Fruit fly (Drosophila melanogaster) whole organism, embryonic: Measurements from ENCODE around the gene mRpL14.
A peak's percentile ranks its signal among the peaks of the same experiment; 100 is the strongest.

Source experiments
- CG10366 ChIP-seq: fragments of 200-800 bp; sonication (Bioruptor generic); IDR thresholded peaks from 2 replicates; pipeline ENCODE4 v1.3.6; 2022; ENCODE audit warnings: missing biosample characterization, missing genetic modification characterization
- CG10565 ChIP-seq: fragments of 200-800 bp; sonication (Bioruptor generic); optimal IDR thresholded peaks from 3 replicates; lab custom pipeline; 2016; ENCODE audit warnings: missing biosample characterization, mild to moderate bottlenecking, missing genetic modification characterization
- CG11093 ChIP-seq: fragments of 200-800 bp; sonication (Bioruptor generic); IDR thresholded peaks from 3 replicates; pipeline ENCODE4 v1.3.6; 2022; ENCODE audit warnings: missing biosample characterization, missing genetic modification characterization
- CG11504 ChIP-seq: fragments of 200-800 bp; sonication (Bioruptor generic); optimal IDR thresholded peaks from 3 replicates; lab custom pipeline; 2019; ENCODE audit warnings: missing biosample characterization, mild to moderate bottlenecking, missing genetic modification characterization, moderate library complexity
- CG12744 ChIP-seq: fragments of 200-800 bp; sonication (Bioruptor generic); optimal IDR thresholded peaks from 2 replicates; lab custom pipeline; 2016; ENCODE audit warnings: missing biosample characterization, missing genetic modification characterization
- CG14710 ChIP-seq: fragments of 200-800 bp; sonication (Bioruptor generic); optimal IDR thresholded peaks from 3 replicates; lab custom pipeline; 2019; ENCODE audit warnings: missing biosample characterization, mild to moderate bottlenecking, missing genetic modification characterization, moderate library complexity
- CG1529 ChIP-seq: fragments of 200-800 bp; sonication (Bioruptor generic); optimal IDR thresholded peaks from 3 replicates; lab custom pipeline; 2018; ENCODE audit warnings: missing biosample characterization, missing genetic modification characterization
- CG15479 ChIP-seq: fragments of 200-800 bp; sonication (Bioruptor generic); optimal IDR thresholded peaks from 3 replicates; lab custom pipeline; 2019; ENCODE audit warnings: missing biosample characterization, mild to moderate bottlenecking, missing genetic modification characterization, moderate library complexity
- CG16779 ChIP-seq: fragments of 200-800 bp; sonication (Bioruptor generic); IDR thresholded peaks from 2 replicates; pipeline ENCODE4 v1.3.6; 2022; ENCODE audit warnings: missing biosample characterization, missing genetic modification characterization
- CG17186 ChIP-seq: fragments of 200-800 bp; sonication (Bioruptor generic); optimal IDR thresholded peaks from 3 replicates; lab custom pipeline; 2017; ENCODE audit warnings: missing biosample characterization, missing genetic modification reagents, missing genetic modification characterization
- CG18262 ChIP-seq: fragments of 200-800 bp; optimal IDR thresholded peaks from 3 replicates; lab custom pipeline; 2019; ENCODE audit warnings: missing biosample characterization, mild to moderate bottlenecking, missing genetic modification characterization, moderate library complexity
- CG18476 ChIP-seq: fragments of 200-800 bp; sonication (Bioruptor generic); optimal IDR thresholded peaks from 2 replicates; lab custom pipeline; 2016; ENCODE audit warnings: missing biosample characterization, mild to moderate bottlenecking, missing genetic modification characterization
- CG2889 ChIP-seq: fragments of 200-800 bp; sonication (Bioruptor generic); IDR thresholded peaks from 3 replicates; pipeline ENCODE4 v1.3.6; 2022; ENCODE audit warnings: missing biosample characterization, missing genetic modification characterization
- CG3163 ChIP-seq: fragments of 200-800 bp; sonication (Bioruptor generic); optimal IDR thresholded peaks from 3 replicates; lab custom pipeline; 2016; ENCODE audit warnings: missing biosample characterization, missing genetic modification characterization
- CG4424 ChIP-seq: fragments of 200-800 bp; sonication (Bioruptor generic); optimal IDR thresholded peaks from 3 replicates; lab custom pipeline; 2016; ENCODE audit warnings: missing biosample characterization, missing genetic modification characterization
- CG6854 ChIP-seq: fragments of 200-800 bp; sonication (Bioruptor generic); optimal IDR thresholded peaks from 3 replicates; lab custom pipeline; 2017; ENCODE audit warnings: missing biosample characterization, mild to moderate bottlenecking, missing genetic modification characterization
- CG7928 ChIP-seq: fragments of 200-800 bp; sonication (Bioruptor generic); optimal IDR thresholded peaks from 2 replicates; lab custom pipeline; 2017; ENCODE audit warnings: missing biosample characterization, mild to moderate bottlenecking, missing genetic modification characterization
- CG7987 ChIP-seq: fragments of 200-800 bp; sonication (Bioruptor generic); optimal IDR thresholded peaks from 2 replicates; lab custom pipeline; 2018; ENCODE audit warnings: missing biosample characterization, mild to moderate bottlenecking, missing genetic modification characterization, moderate library complexity
- CG9727 ChIP-seq: fragments of 200-800 bp; sonication (Bioruptor generic); optimal IDR thresholded peaks from 3 replicates; lab custom pipeline; 2017; ENCODE audit warnings: missing biosample characterization, mild to moderate bottlenecking, missing genetic modification characterization
- Ets65A ChIP-seq: fragments of 200-800 bp; sonication (Bioruptor generic); peaks from one replicate; lab custom pipeline; 2016; ENCODE audit warnings: missing biosample characterization, missing genetic modification characterization
- Fer3 ChIP-seq: fragments of 200-800 bp; sonication (Bioruptor generic); optimal IDR thresholded peaks from 2 replicates; lab custom pipeline; 2018; ENCODE audit warnings: missing biosample characterization, mild to moderate bottlenecking, missing genetic modification characterization, moderate library complexity
- MBD-R2 ChIP-seq: fragments of 200-800 bp; sonication (Bioruptor generic); IDR thresholded peaks from 2 replicates; pipeline ENCODE4 v1.3.6; 2022; ENCODE audit warnings: missing biosample characterization, missing genetic modification characterization
- NC2α ChIP-seq: fragments of 200-800 bp; sonication (Bioruptor generic); optimal IDR thresholded peaks from 2 replicates; lab custom pipeline; 2016; ENCODE audit warnings: missing biosample characterization, missing genetic modification characterization
- NC2β ChIP-seq: fragments of 200-800 bp; sonication (Bioruptor generic); optimal IDR thresholded peaks from 2 replicates; lab custom pipeline; 2016; ENCODE audit warnings: missing biosample characterization, missing genetic modification characterization
- Oli ChIP-seq: fragments of 200-800 bp; sonication (Bioruptor generic); optimal IDR thresholded peaks from 2 replicates; lab custom pipeline; 2018; ENCODE audit warnings: missing biosample characterization, mild to moderate bottlenecking, missing genetic modification characterization, moderate library complexity
- Opbp ChIP-seq: fragments of 200-800 bp; sonication (Bioruptor generic); IDR thresholded peaks from 3 replicates; pipeline ENCODE4 v1.3.6; 2022; ENCODE audit warnings: missing biosample characterization, missing genetic modification characterization; ENCODE audit not compliant: partially characterized antibody
- Rfx ChIP-seq: fragments of 200-800 bp; sonication (Bioruptor generic); IDR thresholded peaks from 2 replicates; pipeline ENCODE4 v1.3.6; 2022; ENCODE audit warnings: missing biosample characterization, missing genetic modification characterization
- YL-1 ChIP-seq: fragments of 200-800 bp; sonication (Bioruptor generic); optimal IDR thresholded peaks from 3 replicates; lab custom pipeline; 2017; ENCODE audit warnings: missing biosample characterization, mild to moderate bottlenecking, missing genetic modification characterization
- abd-A ChIP-seq: fragments of 200-800 bp; sonication (Bioruptor generic); optimal IDR thresholded peaks from 3 replicates; lab custom pipeline; 2019; ENCODE audit warnings: missing biosample characterization, mild to moderate bottlenecking, missing genetic modification characterization, moderate library complexity
- az2 ChIP-seq: fragments of 200-800 bp; sonication (Bioruptor generic); optimal IDR thresholded peaks from 3 replicates; lab custom pipeline; 2016; ENCODE audit warnings: missing biosample characterization, missing genetic modification characterization
- caup ChIP-seq: fragments of 200-800 bp; sonication (Bioruptor generic); optimal IDR thresholded peaks from 3 replicates; lab custom pipeline; 2017; ENCODE audit warnings: missing biosample characterization, mild to moderate bottlenecking, missing genetic modification characterization, moderate library complexity; ENCODE audit not compliant: severe bottlenecking
- dysf ChIP-seq: fragments of 200-800 bp; sonication (Bioruptor generic); IDR thresholded peaks from 3 replicates; pipeline ENCODE4 v1.3.6; 2022; ENCODE audit warnings: missing biosample characterization, missing genetic modification characterization
- en ChIP-seq: fragments of 200-800 bp; sonication (Bioruptor generic); optimal IDR thresholded peaks from 2 replicates; lab custom pipeline; 2016; ENCODE audit warnings: missing biosample characterization, missing genetic modification characterization
- gcm ChIP-seq: fragments of 200-800 bp; sonication (Bioruptor generic); optimal IDR thresholded peaks from 2 replicates; lab custom pipeline; 2019; ENCODE audit warnings: missing biosample characterization, mild to moderate bottlenecking, missing genetic modification characterization, moderate library complexity
- gem ChIP-seq: fragments of 200-800 bp; sonication (Bioruptor generic); optimal IDR thresholded peaks from 2 replicates; lab custom pipeline; 2019; ENCODE audit warnings: missing biosample characterization, mild to moderate bottlenecking, missing genetic modification characterization, moderate library complexity
- jigr1 ChIP-seq: fragments of 200-800 bp; sonication (Bioruptor generic); IDR thresholded peaks from 3 replicates; pipeline ENCODE4 v1.3.6; 2022; ENCODE audit warnings: missing biosample characterization, missing genetic modification characterization
- jing ChIP-seq: fragments of 200-800 bp; sonication (Bioruptor generic); optimal IDR thresholded peaks from 2 replicates; lab custom pipeline; 2018; ENCODE audit warnings: missing biosample characterization, mild to moderate bottlenecking, missing genetic modification characterization
- kah ChIP-seq: fragments of 200-800 bp; sonication (Bioruptor generic); optimal IDR thresholded peaks from 2 replicates; lab custom pipeline; 2018; ENCODE audit warnings: missing biosample characterization, mild to moderate bottlenecking, missing genetic modification characterization
- ken ChIP-seq: fragments of 200-800 bp; sonication (Bioruptor generic); IDR thresholded peaks from 3 replicates; pipeline ENCODE4 v1.3.6; 2022; ENCODE audit warnings: missing biosample characterization, missing genetic modification characterization
- kni ChIP-seq: fragments of 200-800 bp; sonication (Bioruptor generic); optimal IDR thresholded peaks from 3 replicates; lab custom pipeline; 2017; ENCODE audit warnings: mild to moderate bottlenecking, missing biosample characterization, missing genetic modification reagents, missing genetic modification characterization
- knrl ChIP-seq: fragments of 200-800 bp; sonication (Bioruptor generic); IDR thresholded peaks from 3 replicates; pipeline ENCODE4 v1.3.6; 2022; ENCODE audit warnings: missing biosample characterization, missing genetic modification characterization; ENCODE audit not compliant: partially characterized antibody
- mld ChIP-seq: fragments of 200-800 bp; sonication (Bioruptor generic); IDR thresholded peaks from 3 replicates; pipeline ENCODE4 v1.3.6; 2022; ENCODE audit warnings: missing biosample characterization, missing genetic modification characterization; ENCODE audit not compliant: partially characterized antibody
- nau ChIP-seq: fragments of 200-800 bp; sonication (Bioruptor generic); optimal IDR thresholded peaks from 3 replicates; lab custom pipeline; 2017; ENCODE audit warnings: missing biosample characterization, mild to moderate bottlenecking, missing genetic modification characterization, missing genetic modification reagents
- nom ChIP-seq: fragments of 200-800 bp; sonication (Bioruptor generic); optimal IDR thresholded peaks from 2 replicates; lab custom pipeline; 2017; ENCODE audit warnings: missing biosample characterization, missing genetic modification characterization, mild to moderate bottlenecking, moderate library complexity, missing genetic modification reagents
- pho ChIP-seq: fragments of 200-800 bp; sonication (Bioruptor generic); optimal IDR thresholded peaks from 2 replicates; lab custom pipeline; 2016; ENCODE audit warnings: missing biosample characterization, missing genetic modification characterization
- sens ChIP-seq: fragments of 200-800 bp; sonication (Bioruptor generic); peaks from one replicate; lab custom pipeline; 2016; ENCODE audit warnings: missing biosample characterization, missing genetic modification characterization
- sima ChIP-seq: fragments of 200-800 bp; sonication (Bioruptor generic); optimal IDR thresholded peaks from 2 replicates; lab custom pipeline; 2016; ENCODE audit warnings: missing biosample characterization, missing genetic modification characterization
- so ChIP-seq: fragments of 200-800 bp; sonication (Bioruptor generic); IDR thresholded peaks from 3 replicates; pipeline ENCODE4 v1.3.6; 2022; ENCODE audit warnings: missing biosample characterization, missing genetic modification characterization
- twi ChIP-seq: fragments of 200-800 bp; optimal IDR thresholded peaks from 2 replicates; lab custom pipeline; 2019; ENCODE audit warnings: missing biosample characterization, mild to moderate bottlenecking, missing genetic modification characterization, moderate library complexity
- wdn ChIP-seq: fragments of 200-800 bp; sonication (Bioruptor generic); IDR thresholded peaks from 2 replicates; pipeline ENCODE4 v1.3.6; 2022; ENCODE audit warnings: missing biosample characterization, missing genetic modification characterization
- z ChIP-seq: fragments of 200-800 bp; sonication (Bioruptor generic); IDR thresholded peaks from 3 replicates; pipeline ENCODE4 v1.3.6; 2022; ENCODE audit warnings: missing biosample characterization, missing genetic modification characterization

Gene mRpL14

dm6 chrX:2323661-2324293 is 20.7 kb downstream of the mRpL14 start (continued):
- TF ChIP-seq jigr1 (GFP tag; lab: Robert Waterston, UW): no peak
- TF ChIP-seq CG11504 (tag; lab: Kevin White, UChicago): no peak
- no peak for TF ChIP-seq az2 (GFP tag; lab: Kevin White, UChicago)
- TF ChIP-seq en: no peak
- no peak for TF ChIP-seq z (GFP tag; lab: Robert Waterston, UW)
- TF ChIP-seq jing: no peak
- no peak for TF ChIP-seq knrl (GFP tag; lab: Robert Waterston, UW)
- no peak for TF ChIP-seq CG14710 (tag; lab: Kevin White, UChicago)
- no peak for TF ChIP-seq CG17186 (GFP tag; lab: Kevin White, UChicago)
- TF ChIP-seq MBD-R2 (GFP tag; lab: Robert Waterston, UW): no peak
- peak; percentile 18 for TF ChIP-seq kni
- TF ChIP-seq Ets65A (GFP tag; lab: Kevin White, UChicago): no peak
- no peak for TF ChIP-seq CG7987 (GFP tag; lab: Kevin White, UChicago)
- no peak for TF ChIP-seq caup
- no peak for TF ChIP-seq sima
- no peak for TF ChIP-seq CG4424 (GFP tag; lab: Kevin White, UChicago)
- TF ChIP-seq YL-1 (GFP tag; lab: Kevin White, UChicago): no peak
- no peak for TF ChIP-seq NC2α (GFP tag; lab: Kevin White, UChicago)
- TF ChIP-seq CG10565 (GFP tag; lab: Kevin White, UChicago): no peak
- TF ChIP-seq CG15479 (GFP tag; lab: Kevin White, UChicago): no peak
- TF ChIP-seq Opbp (GFP tag; lab: Robert Waterston, UW): no peak
- no peak for TF ChIP-seq so (GFP tag; lab: Robert Waterston, UW)
- no peak for TF ChIP-seq CG2889
- peak; percentile 83 for TF ChIP-seq CG3163 (GFP tag; lab: Kevin White, UChicago)
- no peak for TF ChIP-seq CG10366 (GFP tag; lab: Robert Waterston, UW)
- no peak for TF ChIP-seq CG1529 (GFP tag; lab: Kevin White, UChicago)
- TF ChIP-seq CG11093 (GFP tag; lab: Robert Waterston, UW): no peak
- TF ChIP-seq CG16779 (GFP tag; lab: Robert Waterston, UW): no peak
- no peak for TF ChIP-seq ken
- no peak for TF ChIP-seq wdn
- peak; percentile 60 for TF ChIP-seq sens (GFP tag; lab: Kevin White, UChicago)
- TF ChIP-seq mld (GFP tag; lab: Robert Waterston, UW): no peak
- no peak for TF ChIP-seq CG18262
- TF ChIP-seq CG18476 (GFP tag; lab: Kevin White, UChicago): no peak
- no peak for TF ChIP-seq CG12744
- TF ChIP-seq nom (GFP tag; lab: Kevin White, UChicago): peak; percentile 42
- no peak for TF ChIP-seq CG9727 (GFP tag; lab: Kevin White, UChicago)
- TF ChIP-seq pho: no peak
- TF ChIP-seq Oli (tag; lab: Kevin White, UChicago): no peak
- TF ChIP-seq gem (tag; lab: Kevin White, UChicago): no peak
- no peak for TF ChIP-seq kah
- TF ChIP-seq abd-A (tag; lab: Kevin White, UChicago): no peak
- no peak for TF ChIP-seq Rfx (GFP tag; lab: Robert Waterston, UW)
- no peak for TF ChIP-seq dysf (GFP tag; lab: Robert Waterston, UW)
- no peak for TF ChIP-seq CG7928 (GFP tag; lab: Kevin White, UChicago)
- no peak for TF ChIP-seq CG6854
- TF ChIP-seq NC2β (GFP tag; lab: Kevin White, UChicago): no peak
- TF ChIP-seq twi (tag; lab: Kevin White, UChicago): no peak
- peak; percentile 32 for TF ChIP-seq gcm (GFP tag; lab: Kevin White, UChicago)
- TF ChIP-seq nau (GFP tag; lab: Kevin White, UChicago): no peak
- no peak for TF ChIP-seq Fer3
